Worm (Caenorhabditis elegans): ENCODE measurements around the gene Y73F8A.22.

DNA sequence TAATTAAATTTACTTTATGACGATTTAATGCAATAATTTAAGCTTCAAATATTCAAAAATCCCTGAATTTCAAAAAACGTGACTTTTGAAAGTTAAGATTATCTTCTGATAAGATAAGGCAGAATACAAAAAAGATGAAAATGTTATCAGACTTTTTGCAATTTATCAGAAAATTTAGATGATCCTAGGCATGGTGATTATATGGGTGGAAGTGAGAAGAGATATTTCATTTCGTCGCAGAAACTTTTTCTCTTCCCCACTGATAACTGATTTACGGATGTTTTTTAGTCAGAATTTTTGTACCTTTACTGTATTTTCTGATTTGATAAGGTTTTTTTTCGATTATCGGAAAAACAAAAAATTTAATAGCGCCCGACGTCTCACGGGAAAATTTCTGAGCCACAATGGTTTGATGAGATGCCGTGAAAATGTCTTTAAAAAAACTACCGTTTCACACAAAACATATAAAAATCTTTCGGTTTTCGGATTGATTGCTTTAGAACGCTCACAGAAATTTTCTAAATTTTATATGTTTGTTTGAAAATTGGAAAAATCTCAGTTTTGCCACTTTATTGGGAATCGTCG lies 45.9 kb downstream of the Y73F8A.22 start:
- no peak for TF ChIP-seq him-1 (tag; optimal IDR thresholded peaks at IDR 0.05)
- no peak for TF ChIP-seq dao-5 (tag; optimal IDR thresholded peaks at IDR 0.05)

All from whole organism, L4/young adult.